Worm (Caenorhabditis elegans): Measurements from ENCODE around the gene ttr-13.

DNA sequence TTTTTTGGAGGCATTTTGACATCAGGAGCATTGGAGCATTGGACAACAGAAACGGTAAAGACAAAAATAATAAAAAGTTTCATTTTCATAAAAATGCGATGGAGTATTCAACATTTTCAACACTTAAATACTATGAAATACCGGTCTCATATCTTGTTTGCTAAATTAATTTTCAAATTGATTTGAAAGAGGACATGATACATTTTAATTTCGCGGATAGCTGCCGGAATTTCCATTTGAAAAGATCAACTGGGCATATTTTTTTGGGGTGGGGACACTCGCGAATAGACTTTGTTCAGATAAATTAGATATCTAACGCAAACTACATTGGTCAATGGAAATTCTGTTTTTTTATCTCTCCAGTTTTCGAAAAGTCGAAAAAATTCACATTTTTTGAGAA lies 42.0 kb downstream of the ttr-13 start, which contains the start of gene F26F2.10:
- no peak for TF ChIP-seq nhr-42 (GFP tag; IDR thresholded peaks at IDR 0.05)
- TF ChIP-seq nhr-28 (tag; optimal IDR thresholded peaks at IDR 0.05) = no peak
- TF ChIP-seq Y48G9A.11 (GFP tag; IDR thresholded peaks at IDR 0.05) = no peak
- TF ChIP-seq mdl-1 (tag; optimal IDR thresholded peaks at IDR 0.05) = no peak
- TF ChIP-seq fos-1 (tag; optimal IDR thresholded peaks at IDR 0.05) = no peak
- TF ChIP-seq hif-1 (tag; optimal IDR thresholded peaks at IDR 0.05) = no peak
- TF ChIP-seq nhr-25 (tag; optimal IDR thresholded peaks at IDR 0.05; ENCODE audit: borderline replicate concordance, insufficient read depth) = no peak
- no peak for TF ChIP-seq ceh-32 (tag; optimal IDR thresholded peaks at IDR 0.05; ENCODE audit: poor library complexity)
- no peak for TF ChIP-seq ZK546.5 (tag; optimal IDR thresholded peaks at IDR 0.05)
- no peak for TF ChIP-seq spr-1 (tag; optimal IDR thresholded peaks at IDR 0.05)
- TF ChIP-seq lin-1 (GFP tag; IDR thresholded peaks at IDR 0.05) = no peak
